Fruit fly (Drosophila melanogaster) whole organism, embryonic: Measurements from ENCODE around the gene CG13928.

Experiments
- Antp ChIP-seq: fragments of 200-800 bp; sonication (Bioruptor generic); optimal IDR thresholded peaks from 3 replicates; lab custom pipeline; 2016; ENCODE audit warnings: missing biosample characterization, missing genetic modification characterization
- CG10654 ChIP-seq: fragments of 200-800 bp; sonication (Bioruptor generic); optimal IDR thresholded peaks from 2 replicates; lab custom pipeline; 2016; ENCODE audit warnings: missing biosample characterization, missing genetic modification characterization
- exex ChIP-seq: fragments of 200-800 bp; sonication (Bioruptor generic); optimal IDR thresholded peaks from 4 replicates; lab custom pipeline; 2018; ENCODE audit warnings: missing biosample characterization, mild to moderate bottlenecking, missing genetic modification characterization, moderate library complexity
- hbn ChIP-seq: fragments of 200-800 bp; sonication (Bioruptor generic); IDR thresholded peaks from 2 replicates; pipeline ENCODE4 v1.3.6; 2022; ENCODE audit warnings: missing biosample characterization, missing genetic modification characterization; ENCODE audit not compliant: partially characterized antibody
- salm ChIP-seq: fragments of 200-800 bp; sonication (Bioruptor generic); optimal IDR thresholded peaks from 2 replicates; lab custom pipeline; 2018; ENCODE audit warnings: missing biosample characterization, mild to moderate bottlenecking, missing genetic modification characterization

dm6 chr3L:1663531-1663930, 35.4 kb upstream of the CG13928 start:
- no peak for TF ChIP-seq CG10654
- no peak for TF ChIP-seq hbn (GFP tag; lab: Robert Waterston, UW)
- TF ChIP-seq Antp (GFP tag; lab: Kevin White, UChicago): no peak
- TF ChIP-seq salm (tag; lab: Kevin White, UChicago): no peak
- no peak for TF ChIP-seq exex (tag; lab: Kevin White, UChicago)
